Fruit fly (Drosophila melanogaster) whole organism, embryonic: Measurements from ENCODE around the gene CG18508.

Source experiments
- Adf1 ChIP-seq: fragments of 200-800 bp; sonication (Bioruptor generic); IDR thresholded peaks from 2 replicates; pipeline ENCODE4 v1.3.6; 2022; ENCODE audit warnings: missing biosample characterization, missing genetic modification characterization
- CG10543 ChIP-seq: fragments of 200-800 bp; sonication (Bioruptor generic); optimal IDR thresholded peaks from 3 replicates; lab custom pipeline; 2017; ENCODE audit warnings: missing biosample characterization, mild to moderate bottlenecking, missing genetic modification characterization, moderate library complexity
- CG11723 ChIP-seq: fragments of 200-800 bp; sonication (Bioruptor generic); optimal IDR thresholded peaks from 2 replicates; lab custom pipeline; 2017; ENCODE audit warnings: missing biosample characterization, mild to moderate bottlenecking, missing genetic modification characterization
- CG12236 ChIP-seq: fragments of 200-800 bp; sonication (Bioruptor generic); optimal IDR thresholded peaks from 2 replicates; lab custom pipeline; 2016; ENCODE audit warnings: missing biosample characterization, missing genetic modification characterization
- CG13424 ChIP-seq: fragments of 200-800 bp; sonication (Bioruptor generic); optimal IDR thresholded peaks from 2 replicates; lab custom pipeline; 2019; ENCODE audit warnings: missing biosample characterization, mild to moderate bottlenecking, missing genetic modification characterization, moderate library complexity
- CG15269 ChIP-seq: fragments of 200-800 bp; sonication (Bioruptor generic); optimal IDR thresholded peaks from 2 replicates; lab custom pipeline; 2018; ENCODE audit warnings: missing biosample characterization, mild to moderate bottlenecking, missing genetic modification characterization, moderate library complexity
- CG2712 ChIP-seq: fragments of 200-800 bp; optimal IDR thresholded peaks from 3 replicates; lab custom pipeline; 2019; ENCODE audit warnings: missing biosample characterization, mild to moderate bottlenecking, missing genetic modification characterization, moderate library complexity
- CG32532 ChIP-seq: fragments of 200-800 bp; sonication (Bioruptor generic); IDR thresholded peaks from 2 replicates; pipeline ENCODE4 v1.3.6; 2022; ENCODE audit warnings: missing biosample characterization, missing genetic modification characterization
- CG4854 ChIP-seq: fragments of 200-800 bp; sonication (Bioruptor generic); optimal IDR thresholded peaks from 2 replicates; lab custom pipeline; 2016; ENCODE audit warnings: missing biosample characterization, missing genetic modification characterization, inconsistent platforms
- CG5953 ChIP-seq: fragments of 200-800 bp; sonication (Bioruptor generic); IDR thresholded peaks from 2 replicates; pipeline ENCODE4 v1.3.6; 2022; ENCODE audit warnings: missing biosample characterization, missing genetic modification characterization
- CG6813 ChIP-seq: fragments of 200-800 bp; sonication (Bioruptor generic); optimal IDR thresholded peaks from 2 replicates; lab custom pipeline; 2017; ENCODE audit warnings: missing biosample characterization, missing genetic modification characterization, mild to moderate bottlenecking, moderate library complexity, missing genetic modification reagents
- CTCF ChIP-seq: fragments of 200-800 bp; sonication (Bioruptor generic); optimal IDR thresholded peaks from 2 replicates; lab custom pipeline; 2017; ENCODE audit warnings: missing biosample characterization, mild to moderate bottlenecking, missing genetic modification characterization, moderate library complexity
- CoRest ChIP-seq: fragments of 200-800 bp; sonication (Bioruptor generic); optimal IDR thresholded peaks from 3 replicates; lab custom pipeline; 2018; ENCODE audit warnings: missing biosample characterization, mild to moderate bottlenecking, missing genetic modification characterization, moderate library complexity
- Ets65A ChIP-seq: fragments of 200-800 bp; sonication (Bioruptor generic); peaks from one replicate; lab custom pipeline; 2016; ENCODE audit warnings: missing biosample characterization, missing genetic modification characterization
- Fer3 ChIP-seq: fragments of 200-800 bp; sonication (Bioruptor generic); optimal IDR thresholded peaks from 2 replicates; lab custom pipeline; 2018; ENCODE audit warnings: missing biosample characterization, mild to moderate bottlenecking, missing genetic modification characterization, moderate library complexity
- Gug ChIP-seq: fragments of 200-800 bp; sonication (Bioruptor generic); IDR thresholded peaks from 4 replicates; pipeline ENCODE4 v1.3.6; 2022; ENCODE audit warnings: missing biosample characterization, missing genetic modification characterization
- Lpt ChIP-seq: fragments of >200 bp; optimal IDR thresholded peaks from 2 replicates; lab custom pipeline; 2018; ENCODE audit warnings: missing biosample characterization, missing genetic modification characterization
- MESR4 ChIP-seq: fragments of 200-800 bp; sonication (Bioruptor generic); optimal IDR thresholded peaks from 2 replicates; lab custom pipeline; 2018; ENCODE audit warnings: missing biosample characterization, mild to moderate bottlenecking, missing genetic modification characterization, moderate library complexity
- NK7.1 ChIP-seq: fragments of 200-800 bp; sonication (Bioruptor generic); optimal IDR thresholded peaks from 3 replicates; lab custom pipeline; 2016; ENCODE audit warnings: missing biosample characterization, missing genetic modification characterization
- Opbp ChIP-seq: fragments of 200-800 bp; sonication (Bioruptor generic); IDR thresholded peaks from 3 replicates; pipeline ENCODE4 v1.3.6; 2022; ENCODE audit warnings: missing biosample characterization, missing genetic modification characterization; ENCODE audit not compliant: partially characterized antibody
- Trl ChIP-seq, 3 experiments: fragments of >200 bp in 2 of 3; fragments of 200-800 bp in 1 of 3; sonication (Bioruptor generic) in 1 of 3; optimal IDR thresholded peaks; 2 replicates in 1 of 3; 3 replicates in 2 of 3; lab custom pipeline; 2016 to 2017; ENCODE audit warnings: missing biosample characterization in 1 of 3, missing genetic modification characterization in 1 of 3
- dimm ChIP-seq: fragments of 200-800 bp; sonication (Bioruptor generic); IDR thresholded peaks from 2 replicates; pipeline ENCODE4 v1.3.6; 2022; ENCODE audit warnings: missing biosample characterization, missing genetic modification characterization
- dpn ChIP-seq, 2 experiments: fragments of 200-800 bp; sonication (Bioruptor generic); optimal IDR thresholded peaks; 3 replicates each; lab custom pipeline; 2016; ENCODE audit warnings: missing biosample characterization in 2 of 2, missing genetic modification characterization in 2 of 2
- dysf ChIP-seq: fragments of 200-800 bp; sonication (Bioruptor generic); IDR thresholded peaks from 3 replicates; pipeline ENCODE4 v1.3.6; 2022; ENCODE audit warnings: missing biosample characterization, missing genetic modification characterization
- ewg ChIP-seq: fragments of 200-800 bp; sonication (Bioruptor generic); optimal IDR thresholded peaks from 3 replicates; lab custom pipeline; 2017; ENCODE audit warnings: mild to moderate bottlenecking, missing biosample characterization, missing genetic modification reagents, missing genetic modification characterization
- lab ChIP-seq: fragments of 200-800 bp; sonication (Bioruptor generic); optimal IDR thresholded peaks from 3 replicates; lab custom pipeline; 2017; ENCODE audit warnings: missing biosample characterization, missing genetic modification characterization, mild to moderate bottlenecking, moderate library complexity, missing genetic modification reagents
- lilli ChIP-seq: fragments of 200-800 bp; sonication (Bioruptor generic); optimal IDR thresholded peaks from 3 replicates; lab custom pipeline; 2016; ENCODE audit warnings: missing biosample characterization, missing genetic modification characterization
- lmd ChIP-seq: fragments of 200-800 bp; sonication (Bioruptor generic); IDR thresholded peaks from 2 replicates; pipeline ENCODE4 v1.3.6; 2022; ENCODE audit warnings: missing biosample characterization, missing genetic modification characterization
- nerfin-1 ChIP-seq: fragments of 200-800 bp; sonication (Bioruptor generic); optimal IDR thresholded peaks from 3 replicates; lab custom pipeline; 2019; ENCODE audit warnings: missing biosample characterization, mild to moderate bottlenecking, missing genetic modification characterization, moderate library complexity
- pan ChIP-seq, 4 experiments: fragments of >200 bp in 3 of 4; fragments of 200-800 bp in 1 of 4; sonication (Bioruptor generic) in 1 of 4; optimal IDR thresholded peaks in 3 of 4; IDR thresholded peaks in 1 of 4; 2 replicates each; pipeline versions ENCODE4 v1.3.6 to Lab custom; 2017 to 2022; ENCODE audit warnings: missing biosample characterization in 2 of 4, missing genetic modification characterization in 2 of 4, mixed read lengths in 1 of 4
- prd ChIP-seq, 3 experiments: fragments of >200 bp in 2 of 3; fragments of 200-800 bp in 1 of 3; sonication (Bioruptor generic) in 1 of 3; optimal IDR thresholded peaks in 2 of 3; IDR thresholded peaks in 1 of 3; 2 replicates in 2 of 3; 3 replicates in 1 of 3; pipeline versions ENCODE4 v1.3.6 to Lab custom; 2017 to 2022; ENCODE audit warnings: missing biosample characterization in 1 of 3, missing genetic modification characterization in 1 of 3
- ranshi ChIP-seq: fragments of 200-800 bp; sonication (Bioruptor generic); IDR thresholded peaks from 2 replicates; pipeline ENCODE4 v1.3.6; 2022; ENCODE audit warnings: missing biosample characterization, missing genetic modification characterization
- sens ChIP-seq: fragments of 200-800 bp; sonication (Bioruptor generic); peaks from one replicate; lab custom pipeline; 2016; ENCODE audit warnings: missing biosample characterization, missing genetic modification characterization
- tio ChIP-seq: fragments of 200-800 bp; sonication (Bioruptor generic); optimal IDR thresholded peaks from 2 replicates; lab custom pipeline; 2017; ENCODE audit warnings: missing biosample characterization, missing genetic modification characterization, inconsistent platforms
- z ChIP-seq: fragments of 200-800 bp; sonication (Bioruptor generic); IDR thresholded peaks from 3 replicates; pipeline ENCODE4 v1.3.6; 2022; ENCODE audit warnings: missing biosample characterization, missing genetic modification characterization
- zf30C ChIP-seq: fragments of 200-800 bp; sonication (Bioruptor generic); optimal IDR thresholded peaks from 3 replicates; lab custom pipeline; 2018; ENCODE audit warnings: missing biosample characterization, mild to moderate bottlenecking, missing genetic modification characterization

CG18508 gene

dm6 chrX:3193774-3194173 is 20.8 kb upstream of the CG18508 start (continued):
- TF ChIP-seq dpn (GFP tag; optimal IDR thresholded peaks at IDR 0.05; lab: Kevin White, UChicago), result peak; percentile 15 to 46
- TF ChIP-seq Gug (GFP tag; lab: Robert Waterston, UW), result no peak
- peak; percentile 6 for TF ChIP-seq CoRest (tag; lab: Kevin White, UChicago)
- TF ChIP-seq CG13424 (tag; lab: Kevin White, UChicago), result peak; percentile 23
- TF ChIP-seq NK7.1 (GFP tag; lab: Kevin White, UChicago), result no peak
- TF ChIP-seq zf30C, result peak; percentile 8
- TF ChIP-seq ranshi (GFP tag; lab: Robert Waterston, UW), result peak; percentile 12; the same call in 1 of the 2 replicates
- TF ChIP-seq sens (GFP tag; lab: Kevin White, UChicago), result peak; percentile 75
- no peak for TF ChIP-seq CG11723 (GFP tag; lab: Kevin White, UChicago)
- peak; percentile 45; the same call in 1 of the 2 replicates for TF ChIP-seq CG32532
- TF ChIP-seq MESR4 (GFP tag; lab: Kevin White, UChicago), result no peak
- TF ChIP-seq Ets65A (GFP tag; lab: Kevin White, UChicago), result peak; percentile 33
- no peak for TF ChIP-seq Lpt (GFP tag; lab: Kevin White, UChicago)
- no peak for TF ChIP-seq CG6813
- TF ChIP-seq CG4854 (GFP tag; lab: Kevin White, UChicago), result no peak
- no peak for TF ChIP-seq CG5953 (GFP tag; lab: Robert Waterston, UW)
- no peak for TF ChIP-seq dimm (GFP tag; lab: Robert Waterston, UW)
- TF ChIP-seq tio (GFP tag; lab: Kevin White, UChicago), result peak; percentile 9
- TF ChIP-seq CG2712 (tag; lab: Kevin White, UChicago), result peak; percentile 36
- peak; percentile 23 for TF ChIP-seq lilli (GFP tag; lab: Kevin White, UChicago)
- TF ChIP-seq Fer3, result peak; percentile 11
- TF ChIP-seq lmd (GFP tag; lab: Robert Waterston, UW), result no peak
- peak; percentile 57 for TF ChIP-seq lab
- TF ChIP-seq dysf, result peak; percentile 44; the same call in 1 of the 3 replicates
- TF ChIP-seq Adf1, result no peak
- no peak for TF ChIP-seq pan (optimal IDR thresholded peaks at IDR 0.05; lab: Kevin White, UChicago)
- peak in 1 of 2 experiments; percentile 27 for TF ChIP-seq pan (GFP tag; optimal IDR thresholded peaks at IDR 0.05 in 1 of 2, IDR thresholded peaks at IDR 0.05 in 1 of 2)
- TF ChIP-seq CG10543, result no peak

dm6 chrX:3192301-3192700 is 19.4 kb upstream of the CG18508 start:
- TF ChIP-seq CG15269 (tag; lab: Kevin White, UChicago), result no peak
- TF ChIP-seq CG12236 (GFP tag; lab: Kevin White, UChicago), result no peak
- peak; percentile 71 for TF ChIP-seq CTCF

- TF ChIP-seq prd (optimal IDR thresholded peaks at IDR 0.05; lab: Kevin White, UChicago) (no peak), prd (GFP tag; IDR thresholded peaks at IDR 0.05; lab: Robert Waterston, UW) (no peak), Opbp (GFP tag; lab: Robert Waterston, UW) (0 out of 3 replicates have a peak, but pooled peaks have one; percentile 21), z (GFP tag; lab: Robert Waterston, UW) (peak; percentile 90), nerfin-1 (tag; lab: Kevin White, UChicago) (peak; percentile 16), ewg (GFP tag; lab: Kevin White, UChicago) (peak; percentile 33), Trl (optimal IDR thresholded peaks at IDR 0.05; lab: Kevin White, UChicago) (peak; percentile 73 to 89), Trl (GFP tag; optimal IDR thresholded peaks at IDR 0.05; lab: Kevin White, UChicago) (no peak)
Measured at dm6 chrX:3190837-3191458, 18.0 kb upstream of the CG18508 start.
